Worm (Caenorhabditis elegans) whole organism, L2 larva: ENCODE results near the gene ZC416.2.

ENCODE experiments used
- C34F6.9 ChIP-seq: fragments of 150-350 bp; optimal IDR thresholded peaks from 2 replicates; lab custom pipeline; 2014; ENCODE audit warnings: missing biosample characterization, missing genetic modification characterization
- F13H6.1 ChIP-seq: sonication (generic microtip); optimal IDR thresholded peaks from 2 replicates; lab custom pipeline; 2016; ENCODE audit warnings: missing genetic modification characterization, missing compliant biosample characterization
- R02D3.7 ChIP-seq: fragments of 150-350 bp; optimal IDR thresholded peaks from 2 replicates; lab custom pipeline; 2014; ENCODE audit warnings: missing biosample characterization, missing genetic modification characterization
- Y55F3AM.14 ChIP-seq: fragments of 200-800 bp; sonication (Bioruptor generic); optimal IDR thresholded peaks from 2 replicates; lab custom pipeline; 2018; ENCODE audit warnings: mild to moderate bottlenecking, missing genetic modification characterization, missing compliant biosample characterization
- ZK546.5 ChIP-seq: sonication (generic microtip); optimal IDR thresholded peaks from 2 replicates; lab custom pipeline; 2017; ENCODE audit warnings: missing biosample characterization, missing genetic modification characterization
- alr-1 ChIP-seq: fragments of 150-350 bp; optimal IDR thresholded peaks from 2 replicates; lab custom pipeline; 2014; ENCODE audit warnings: missing biosample characterization, missing genetic modification characterization
- blmp-1 ChIP-seq: sonication (generic microtip); optimal IDR thresholded peaks from 2 replicates; lab custom pipeline; 2017; ENCODE audit warnings: missing genetic modification characterization, mild to moderate bottlenecking, missing compliant biosample characterization, antibody characterized with exemption, moderate library complexity; ENCODE audit not compliant: insufficient read depth
- ceh-16 ChIP-seq: fragments of 150-350 bp; optimal IDR thresholded peaks from 2 replicates; lab custom pipeline; 2014; ENCODE audit warnings: missing biosample characterization, missing genetic modification characterization
- ceh-82 ChIP-seq: fragments of 150-350 bp; optimal IDR thresholded peaks from 2 replicates; lab custom pipeline; 2014; ENCODE audit warnings: missing biosample characterization, missing genetic modification characterization
- crh-2 ChIP-seq: sonication (generic microtip); optimal IDR thresholded peaks from 2 replicates; lab custom pipeline; 2017; ENCODE audit warnings: missing biosample characterization, missing genetic modification characterization
- dmd-4 ChIP-seq: sonication (generic microtip); optimal IDR thresholded peaks from 2 replicates; lab custom pipeline; 2017; ENCODE audit warnings: missing biosample characterization, missing genetic modification characterization
- egl-27 ChIP-seq: sonication (generic microtip); optimal IDR thresholded peaks from 3 replicates; lab custom pipeline; 2017; ENCODE audit warnings: missing biosample characterization, missing genetic modification reagents, missing genetic modification characterization
- elt-3 ChIP-seq: sonication (generic microtip); optimal IDR thresholded peaks from 2 replicates; lab custom pipeline; 2017; ENCODE audit warnings: missing biosample characterization, missing genetic modification characterization
- gmeb-1 ChIP-seq: fragments of 150-350 bp; optimal IDR thresholded peaks from 2 replicates; lab custom pipeline; 2014; ENCODE audit warnings: missing biosample characterization, missing genetic modification characterization
- lin-13 ChIP-seq: fragments of 150-350 bp; optimal IDR thresholded peaks from 2 replicates; lab custom pipeline; 2014; ENCODE audit warnings: missing biosample characterization, missing genetic modification reagents, missing genetic modification characterization
- lin-39 ChIP-seq: fragments of 150-350 bp; optimal IDR thresholded peaks from 2 replicates; lab custom pipeline; 2014; ENCODE audit warnings: missing biosample characterization, missing genetic modification reagents, missing genetic modification characterization
- lsy-2 ChIP-seq, 2 experiments: fragments of 150-350 bp in 1 of 2; sonication (generic microtip) in 1 of 2; optimal IDR thresholded peaks; 2 replicates each; lab custom pipeline; 2014 to 2017; ENCODE audit warnings: missing biosample characterization in 2 of 2, missing genetic modification characterization in 2 of 2
- mbf-1 ChIP-seq: sonication (generic microtip); optimal IDR thresholded peaks from 2 replicates; lab custom pipeline; 2017; ENCODE audit warnings: missing biosample characterization, missing genetic modification characterization
- mdl-1 ChIP-seq, 2 experiments: fragments of 150-350 bp in 1 of 2; sonication (generic microtip) in 1 of 2; optimal IDR thresholded peaks; 2 replicates each; lab custom pipeline; 2017; ENCODE audit warnings: missing biosample characterization in 2 of 2, missing genetic modification characterization in 2 of 2
- nhr-10 ChIP-seq: sonication (generic microtip); optimal IDR thresholded peaks from 2 replicates; lab custom pipeline; 2017; ENCODE audit warnings: missing biosample characterization, missing genetic modification characterization
- nhr-12 ChIP-seq: fragments of 150-350 bp; optimal IDR thresholded peaks from 2 replicates; lab custom pipeline; 2014; ENCODE audit warnings: missing biosample characterization, missing genetic modification characterization
- nhr-129 ChIP-seq: fragments of 150-350 bp; optimal IDR thresholded peaks from 2 replicates; lab custom pipeline; 2014; ENCODE audit warnings: missing biosample characterization, missing genetic modification characterization
- nhr-21 ChIP-seq: fragments of 150-350 bp; optimal IDR thresholded peaks from 2 replicates; lab custom pipeline; 2014; ENCODE audit warnings: missing biosample characterization, missing genetic modification characterization
- nhr-23 ChIP-seq: fragments of 150-350 bp; optimal IDR thresholded peaks from 2 replicates; lab custom pipeline; 2014; ENCODE audit warnings: missing biosample characterization, missing genetic modification reagents, missing genetic modification characterization
- nhr-25 ChIP-seq: fragments of 150-350 bp; sonication (generic microtip); optimal IDR thresholded peaks from 3 replicates; lab custom pipeline; 2014; ENCODE audit warnings: missing biosample characterization, missing genetic modification characterization
- nhr-6 ChIP-seq: fragments of 150-350 bp; optimal IDR thresholded peaks from 2 replicates; lab custom pipeline; 2014; ENCODE audit warnings: missing biosample characterization, missing genetic modification characterization
- nhr-77 ChIP-seq: fragments of 150-350 bp; optimal IDR thresholded peaks from 2 replicates; lab custom pipeline; 2014; ENCODE audit warnings: missing biosample characterization, missing genetic modification characterization
- sem-4 ChIP-seq: fragments of 150-350 bp; optimal IDR thresholded peaks from 2 replicates; lab custom pipeline; 2014; ENCODE audit warnings: missing biosample characterization, missing genetic modification reagents, missing genetic modification characterization
- sma-3 ChIP-seq: sonication (generic microtip); optimal IDR thresholded peaks from 2 replicates; lab custom pipeline; 2016; ENCODE audit warnings: missing genetic modification reagents, missing genetic modification characterization, missing compliant biosample characterization
- sma-9 ChIP-seq, 2 experiments: fragments of 150-350 bp in 1 of 2; sonication (generic microtip) in 1 of 2; optimal IDR thresholded peaks; 2 replicates each; lab custom pipeline; 2014 to 2016; ENCODE audit warnings: missing genetic modification characterization in 2 of 2, mild to moderate bottlenecking in 1 of 2, missing biosample characterization in 1 of 2, missing compliant biosample characterization in 1 of 2, missing genetic modification reagents in 1 of 2, moderate library complexity in 1 of 2
- snpc-4 ChIP-seq: fragments of 150-350 bp; optimal IDR thresholded peaks from 2 replicates; lab custom pipeline; 2014; ENCODE audit warnings: missing biosample characterization, missing genetic modification characterization
- unc-39 ChIP-seq: fragments of 150-350 bp; optimal IDR thresholded peaks from 2 replicates; lab custom pipeline; 2014; ENCODE audit warnings: missing biosample characterization, missing genetic modification characterization
- ztf-11 ChIP-seq: sonication (generic microtip); optimal IDR thresholded peaks from 2 replicates; lab custom pipeline; 2017; ENCODE audit warnings: missing biosample characterization, missing genetic modification characterization
- ztf-4 ChIP-seq: fragments of 150-350 bp; optimal IDR thresholded peaks from 2 replicates; lab custom pipeline; 2014; ENCODE audit warnings: missing biosample characterization, missing genetic modification characterization

The ZC416.2 gene

DNA sequence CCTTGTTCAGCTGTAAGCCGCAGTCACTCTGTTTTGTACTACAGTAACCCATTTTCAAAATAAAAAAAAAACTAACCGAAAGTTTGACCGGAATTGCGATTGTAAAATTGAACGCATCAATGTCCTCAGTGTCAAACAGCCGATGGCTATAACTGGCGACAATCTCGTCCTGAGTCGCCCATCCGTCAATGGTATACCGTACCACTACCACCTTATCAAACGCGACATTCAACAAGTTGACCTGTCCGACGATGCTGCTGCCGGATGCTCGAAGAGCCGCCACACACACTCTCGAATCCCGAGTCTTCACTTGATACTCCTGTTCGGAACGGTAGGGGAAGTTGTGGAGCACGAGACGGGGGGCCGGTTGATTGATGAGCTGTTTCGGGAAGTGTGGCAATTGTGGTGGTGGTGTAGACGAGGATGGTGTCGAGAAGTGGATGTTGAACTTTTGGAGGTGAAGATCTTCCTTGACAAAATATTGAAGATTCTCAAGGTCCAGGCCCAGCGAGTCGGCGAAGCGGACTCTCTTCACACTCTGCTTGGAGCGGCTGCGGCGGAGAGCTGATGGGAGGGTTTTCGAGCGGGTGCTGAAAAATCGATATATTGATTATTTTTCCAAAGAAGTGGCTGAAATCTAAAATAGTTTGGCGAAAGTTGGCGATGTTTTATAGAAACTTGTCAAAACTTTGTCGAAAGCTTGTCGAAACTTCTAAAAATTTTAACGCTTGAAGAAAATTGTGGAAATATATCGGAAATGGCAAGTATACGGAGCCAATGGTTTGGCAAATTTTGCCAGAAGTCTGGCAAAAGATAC lies 13.1 kb downstream of the ZC416.2 start:
- TF ChIP-seq sem-4, result no peak
- TF ChIP-seq dmd-4 (tag; lab: Kevin White, UChicago), result no peak

DNA sequence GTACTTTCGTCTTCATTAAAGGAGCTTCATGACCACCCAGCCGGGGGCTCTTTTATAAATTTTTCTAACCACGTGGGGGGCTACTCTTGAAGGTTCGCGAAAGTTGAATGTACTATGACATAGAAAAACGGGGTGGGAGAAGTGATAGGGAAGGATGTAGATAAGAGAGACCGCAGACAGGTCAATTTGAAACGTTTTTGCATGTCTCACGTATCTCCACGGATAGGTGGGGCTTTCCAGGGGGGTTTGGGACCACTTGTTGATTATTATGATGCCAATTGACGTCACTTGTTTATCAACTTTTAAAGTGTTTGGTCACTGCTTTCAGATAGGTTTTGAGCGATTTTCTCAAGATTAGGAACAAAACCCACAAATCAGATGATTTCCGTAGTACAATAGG lies 14.1 kb downstream of the ZC416.2 start:
- TF ChIP-seq C34F6.9 (tag; lab: Kevin White, UChicago), result peak; percentile 26
- TF ChIP-seq gmeb-1 (tag; lab: Kevin White, UChicago), result peak; percentile 9
- TF ChIP-seq mbf-1 (tag; lab: Kevin White, UChicago), result no peak
- TF ChIP-seq R02D3.7 (tag; lab: Kevin White, UChicago), result no peak
- no peak for TF ChIP-seq blmp-1 (tag; lab: Kevin White, UChicago)
- peak; percentile 82 for TF ChIP-seq F13H6.1 (tag; lab: Kevin White, UChicago)
- TF ChIP-seq nhr-129 (tag; lab: Kevin White, UChicago), result peak; percentile 59
- peak; percentile 77 for TF ChIP-seq sma-9 (GFP tag; optimal IDR thresholded peaks at IDR 0.05; lab: Kevin White, UChicago)
- TF ChIP-seq sma-9 (tag; optimal IDR thresholded peaks at IDR 0.05; lab: Kevin White, UChicago), result no peak
- TF ChIP-seq nhr-77 (tag; lab: Kevin White, UChicago), result no peak
- TF ChIP-seq ztf-4, result peak; percentile 52
- TF ChIP-seq lsy-2 (tag; optimal IDR thresholded peaks at IDR 0.05; lab: Kevin White, UChicago), result peak in 1 of 2 experiments; percentile 41
- TF ChIP-seq sem-4, result no peak
- TF ChIP-seq nhr-25 (tag; lab: Kevin White, UChicago), result peak; percentile 43
- TF ChIP-seq crh-2, result peak; percentile 13

DNA sequence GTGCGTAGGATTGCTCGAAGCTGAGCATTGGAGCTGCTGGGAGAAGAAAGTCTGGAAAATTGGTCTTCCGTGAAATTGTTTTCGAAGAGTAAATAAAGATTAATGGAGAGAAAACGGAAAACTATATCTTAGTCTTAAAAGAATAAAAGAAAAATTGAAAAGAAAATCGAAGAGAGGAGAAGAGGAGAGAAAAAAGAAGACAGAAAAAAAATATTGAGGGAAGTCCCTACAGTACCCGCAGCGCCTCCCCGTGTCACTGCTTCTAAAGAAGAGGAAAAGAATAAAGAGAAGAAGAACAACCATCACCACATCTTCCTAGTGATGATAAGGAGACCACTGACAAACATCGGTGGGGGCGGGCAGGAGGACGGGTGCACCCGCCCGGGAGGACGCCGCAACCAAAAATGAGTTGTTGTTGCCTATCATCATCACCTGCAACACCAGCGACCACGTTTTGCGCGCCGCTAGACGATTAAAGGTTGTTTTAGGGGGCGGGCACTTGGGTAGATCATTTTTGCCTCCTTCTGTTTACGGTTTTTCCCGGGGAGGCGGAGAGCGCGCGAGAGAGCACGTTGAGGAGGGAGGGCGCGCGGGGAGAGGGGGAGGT lies 15.3 kb downstream of the ZC416.2 start, which contains the start of gene CC8.2:
Gene CC8.2, minus strand, starts transcription at position 51 of the 607 bp plus-strand sequence.
- TF ChIP-seq nhr-129 (tag; lab: Kevin White, UChicago) (peak; percentile 81), lin-13 (no peak), nhr-21 (tag; lab: Kevin White, UChicago) (peak; percentile 82), lin-39 (tag; lab: Kevin White, UChicago) (no peak), snpc-4 (tag; lab: Kevin White, UChicago) (no peak), nhr-23 (tag; lab: Kevin White, UChicago) (no peak), nhr-77 (tag; lab: Kevin White, UChicago) (no peak), sma-3 (GFP tag; lab: Kevin White, UChicago) (peak; percentile 55), blmp-1 (tag; lab: Kevin White, UChicago) (peak; percentile 65), gmeb-1 (tag; lab: Kevin White, UChicago) (peak; percentile 15), lsy-2 (tag; optimal IDR thresholded peaks at IDR 0.05; lab: Kevin White, UChicago) (peak in 1 of 2 experiments; percentile 15), mdl-1 (tag; optimal IDR thresholded peaks at IDR 0.05; lab: Kevin White, UChicago) (peak; percentile 15 to 41), sma-9 (GFP tag; optimal IDR thresholded peaks at IDR 0.05; lab: Kevin White, UChicago) (peak; percentile 91), sma-9 (tag; optimal IDR thresholded peaks at IDR 0.05; lab: Kevin White, UChicago) (no peak), ceh-82 (tag; lab: Kevin White, UChicago) (no peak), nhr-10 (no peak), F13H6.1 (tag; lab: Kevin White, UChicago) (peak; percentile 11), Y55F3AM.14 (GFP tag; lab: Kevin White, UChicago) (peak; percentile 38), ceh-16 (no peak), C34F6.9 (tag; lab: Kevin White, UChicago) (no peak), nhr-6 (tag; lab: Kevin White, UChicago) (no peak), alr-1 (tag; lab: Kevin White, UChicago) (no peak), egl-27 (peak; percentile 20), ZK546.5 (no peak), mbf-1 (tag; lab: Kevin White, UChicago) (no peak), unc-39 (no peak), ztf-11 (tag; lab: Kevin White, UChicago) (no peak), nhr-25 (tag; lab: Kevin White, UChicago) (peak; percentile 71)
- TF ChIP-seq, all 48 proteins: peak for 12

DNA sequence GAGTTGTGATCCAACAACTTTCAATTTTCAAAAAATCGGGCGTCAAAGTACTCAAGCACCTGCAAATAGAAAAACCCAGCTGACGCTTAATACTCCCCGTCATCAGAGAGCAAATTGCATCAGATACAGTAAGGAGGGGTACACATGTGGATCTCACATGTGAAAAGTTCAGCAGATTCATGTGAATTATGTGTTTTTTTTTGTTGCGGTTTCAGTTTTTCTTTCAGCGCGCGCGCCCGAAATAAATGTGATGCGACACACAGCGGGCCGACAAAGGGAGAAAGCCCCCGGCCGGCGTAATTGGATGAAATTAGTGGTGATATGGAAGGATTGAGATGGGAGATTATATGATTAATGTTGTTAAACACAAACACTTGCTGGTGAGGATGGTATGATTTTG lies 18.8 kb downstream of the ZC416.2 start:
- TF ChIP-seq nhr-12 (tag; lab: Kevin White, UChicago) (no peak), sma-3 (GFP tag; lab: Kevin White, UChicago) (peak; percentile 18), nhr-77 (tag; lab: Kevin White, UChicago) (no peak), alr-1 (tag; lab: Kevin White, UChicago) (no peak), sma-9 (GFP tag; optimal IDR thresholded peaks at IDR 0.05; lab: Kevin White, UChicago) (peak; percentile 44), sma-9 (tag; optimal IDR thresholded peaks at IDR 0.05; lab: Kevin White, UChicago) (no peak), snpc-4 (tag; lab: Kevin White, UChicago) (no peak), sem-4 (no peak), elt-3 (tag; lab: Kevin White, UChicago) (no peak), nhr-25 (tag; lab: Kevin White, UChicago) (peak; percentile 48), mdl-1 (tag; optimal IDR thresholded peaks at IDR 0.05; lab: Kevin White, UChicago) (peak in 1 of 2 experiments; percentile 8), nhr-129 (tag; lab: Kevin White, UChicago) (peak; percentile 93), lsy-2 (tag; optimal IDR thresholded peaks at IDR 0.05; lab: Kevin White, UChicago) (peak in 1 of 2 experiments; percentile 15)
